Worm (Caenorhabditis elegans) whole organism, L1 larva: ENCODE results near the gene B0546.5.

Experiments
- C34B4.2 ChIP-seq: sonication (generic microtip); optimal IDR thresholded peaks from 2 replicates; lab custom pipeline; 2017; ENCODE audit warnings: mild to moderate bottlenecking, missing genetic modification characterization, missing compliant biosample characterization
- Y116A8C.19 ChIP-seq: sonication (generic microtip); optimal IDR thresholded peaks from 2 replicates; lab custom pipeline; 2016; ENCODE audit warnings: missing compliant biosample characterization, missing genetic modification characterization, borderline replicate concordance
- aha-1 ChIP-seq: fragments of 150-350 bp; optimal IDR thresholded peaks from 2 replicates; lab custom pipeline; 2014; ENCODE audit warnings: missing biosample characterization, missing genetic modification characterization
- ama-1 ChIP-seq: fragments of 150-350 bp; optimal IDR thresholded peaks from 2 replicates; lab custom pipeline; 2014
- blmp-1 ChIP-seq: fragments of 150-350 bp; optimal IDR thresholded peaks from 2 replicates; lab custom pipeline; 2014; ENCODE audit warnings: missing biosample characterization, missing genetic modification characterization
- dpl-1 ChIP-seq, 3 experiments: fragments of 150-350 bp in 2 of 3; sonication (generic microtip) in 1 of 3; optimal IDR thresholded peaks; 2 replicates each; lab custom pipeline; 2014 to 2017; ENCODE audit warnings: missing biosample characterization in 3 of 3, missing genetic modification characterization in 3 of 3, missing genetic modification reagents in 3 of 3
- efl-1 ChIP-seq, 4 experiments: fragments of 150-350 bp; optimal IDR thresholded peaks in 3 of 4; peaks in 1 of 4; 1 replicate in 1 of 4; 2 replicates in 3 of 4; lab custom pipeline; 2014; ENCODE audit warnings: missing biosample characterization in 2 of 4, missing genetic modification characterization in 2 of 4, missing genetic modification reagents in 2 of 4
- efl-3 ChIP-seq: fragments of 200-800 bp; sonication (Bioruptor generic); optimal IDR thresholded peaks from 2 replicates; lab custom pipeline; 2018; ENCODE audit warnings: mild to moderate bottlenecking, missing genetic modification characterization, missing compliant biosample characterization
- egl-13 ChIP-seq: sonication (generic microtip); optimal IDR thresholded peaks from 2 replicates; lab custom pipeline; 2016; ENCODE audit warnings: missing genotype, missing genetic modification reagents, missing genetic modification characterization, missing compliant biosample characterization
- egl-27 ChIP-seq, 2 experiments: fragments of 150-350 bp in 1 of 2; sonication (generic microtip); optimal IDR thresholded peaks; 3 replicates each; lab custom pipeline; 2017 to 2018; ENCODE audit warnings: missing biosample characterization in 2 of 2, missing genetic modification characterization in 2 of 2, missing genetic modification reagents in 2 of 2
- elt-2 ChIP-seq: sonication (generic microtip); optimal IDR thresholded peaks from 2 replicates; lab custom pipeline; 2016; ENCODE audit warnings: missing genetic modification characterization, mild to moderate bottlenecking, inconsistent platforms, missing compliant biosample characterization, missing genetic modification reagents
- fkh-10 ChIP-seq: sonication (generic microtip); optimal IDR thresholded peaks from 2 replicates; lab custom pipeline; 2017; ENCODE audit warnings: missing biosample characterization, missing genetic modification reagents, missing genetic modification characterization
- fkh-4 ChIP-seq: sonication (generic microtip); optimal IDR thresholded peaks from 2 replicates; lab custom pipeline; 2016; ENCODE audit warnings: missing compliant biosample characterization, missing genetic modification characterization, borderline replicate concordance
- fkh-8 ChIP-seq: sonication (generic microtip); optimal IDR thresholded peaks from 2 replicates; lab custom pipeline; 2016; ENCODE audit warnings: mild to moderate bottlenecking, missing genetic modification characterization, missing compliant biosample characterization
- hlh-17 ChIP-seq: fragments of 200-800 bp; sonication (Bioruptor generic); optimal IDR thresholded peaks from 2 replicates; lab custom pipeline; 2018; ENCODE audit warnings: missing genetic modification characterization, mild to moderate bottlenecking, missing compliant biosample characterization, moderate library complexity, borderline replicate concordance
- hlh-4 ChIP-seq: sonication (generic microtip); optimal IDR thresholded peaks from 2 replicates; lab custom pipeline; 2016; ENCODE audit warnings: mild to moderate bottlenecking, missing genetic modification characterization, missing compliant biosample characterization
- hpl-2 ChIP-seq: fragments of 150-350 bp; optimal IDR thresholded peaks from 2 replicates; lab custom pipeline; 2014; ENCODE audit warnings: missing biosample characterization, missing genetic modification reagents, missing genetic modification characterization
- isw-1 ChIP-seq: fragments of 200-800 bp; sonication (Bioruptor generic); IDR thresholded peaks from 2 replicates; pipeline ENCODE4 v1.3.6; 2022; ENCODE audit warnings: missing genetic modification characterization, missing compliant biosample characterization
- jun-1 ChIP-seq: fragments of 150-350 bp; optimal IDR thresholded peaks from 2 replicates; lab custom pipeline; 2014; ENCODE audit warnings: missing biosample characterization, missing genetic modification reagents, missing genetic modification characterization
- lin-13 ChIP-seq: fragments of 150-350 bp; optimal IDR thresholded peaks from 2 replicates; lab custom pipeline; 2014; ENCODE audit warnings: missing biosample characterization, missing genetic modification reagents, missing genetic modification characterization
- lin-14 ChIP-seq: fragments of 200-800 bp; sonication (Bioruptor generic); optimal IDR thresholded peaks from 2 replicates; lab custom pipeline; 2018; ENCODE audit warnings: mild to moderate bottlenecking, missing genetic modification characterization, moderate library complexity, missing compliant biosample characterization
- lin-35 ChIP-seq, 2 experiments: fragments of 150-350 bp; optimal IDR thresholded peaks; 2 replicates each; lab custom pipeline; 2014; ENCODE audit warnings: missing biosample characterization in 2 of 2, missing genetic modification characterization in 2 of 2, missing genetic modification reagents in 2 of 2
- lsy-2 ChIP-seq, 2 experiments: fragments of 150-350 bp; optimal IDR thresholded peaks; 2 replicates each; lab custom pipeline; 2014; ENCODE audit warnings: missing biosample characterization in 2 of 2, missing genetic modification characterization in 2 of 2
- mab-9 ChIP-seq: fragments of 200-800 bp; sonication (Bioruptor generic); IDR thresholded peaks from 2 replicates; pipeline ENCODE4 v1.3.6; 2022; ENCODE audit warnings: missing genetic modification reagents, missing genetic modification characterization, missing compliant biosample characterization
- mef-2 ChIP-seq: fragments of 150-350 bp; optimal IDR thresholded peaks from 2 replicates; lab custom pipeline; 2014; ENCODE audit warnings: missing biosample characterization, missing genetic modification characterization
- mep-1 ChIP-seq: fragments of 150-350 bp; optimal IDR thresholded peaks from 2 replicates; lab custom pipeline; 2014; ENCODE audit warnings: missing biosample characterization, missing genetic modification characterization
- nhr-11 ChIP-seq: fragments of 150-350 bp; optimal IDR thresholded peaks from 2 replicates; lab custom pipeline; 2014; ENCODE audit warnings: missing biosample characterization, missing genetic modification characterization
- nhr-12 ChIP-seq: sonication (generic microtip); optimal IDR thresholded peaks from 2 replicates; lab custom pipeline; 2017; ENCODE audit warnings: missing biosample characterization, missing genetic modification characterization
- nhr-19 ChIP-seq: fragments of 200-800 bp; sonication (Bioruptor generic); conservative IDR thresholded peaks from 2 replicates; pipeline ENCODE4 v1.3.6; 2022; ENCODE audit warnings: missing genetic modification characterization, missing compliant biosample characterization
- nhr-20 ChIP-seq: sonication (generic microtip); optimal IDR thresholded peaks from 2 replicates; lab custom pipeline; 2016; ENCODE audit warnings: mild to moderate bottlenecking, missing genetic modification characterization, missing compliant biosample characterization
- nhr-237 ChIP-seq: fragments of 150-350 bp; optimal IDR thresholded peaks from 2 replicates; lab custom pipeline; 2014; ENCODE audit warnings: missing biosample characterization, missing genetic modification characterization
- nhr-28 ChIP-seq: fragments of 150-350 bp; optimal IDR thresholded peaks from 2 replicates; lab custom pipeline; 2014; ENCODE audit warnings: missing biosample characterization, missing genetic modification characterization
- nhr-47 ChIP-seq: sonication (generic microtip); optimal IDR thresholded peaks from 2 replicates; lab custom pipeline; 2016; ENCODE audit warnings: mild to moderate bottlenecking, missing genetic modification characterization, moderate library complexity, missing compliant biosample characterization
- nhr-71 ChIP-seq: sonication (generic microtip); optimal IDR thresholded peaks from 2 replicates; lab custom pipeline; 2016; ENCODE audit warnings: mild to moderate bottlenecking, missing genetic modification characterization, moderate library complexity, missing compliant biosample characterization
- nhr-77 ChIP-seq: fragments of 150-350 bp; optimal IDR thresholded peaks from 2 replicates; lab custom pipeline; 2014; ENCODE audit warnings: missing biosample characterization, missing genetic modification characterization
- nhr-84 ChIP-seq: sonication (generic microtip); optimal IDR thresholded peaks from 2 replicates; lab custom pipeline; 2017; ENCODE audit warnings: missing biosample characterization, missing genetic modification characterization
- nhr-85 ChIP-seq: sonication (generic microtip); peaks from one replicate; lab custom pipeline; 2016; ENCODE audit warnings: missing genetic modification characterization, inconsistent platforms, missing compliant biosample characterization
- nhr-90 ChIP-seq: sonication (generic microtip); optimal IDR thresholded peaks from 2 replicates; lab custom pipeline; 2016; ENCODE audit warnings: mild to moderate bottlenecking, missing genetic modification characterization, missing compliant biosample characterization; ENCODE audit not compliant: poor library complexity
- rnt-1 ChIP-seq: sonication (generic microtip); optimal IDR thresholded peaks from 2 replicates; lab custom pipeline; 2016; ENCODE audit warnings: mild to moderate bottlenecking, missing genetic modification characterization, moderate library complexity, missing compliant biosample characterization
- snpc-4 ChIP-seq: fragments of 150-350 bp; optimal IDR thresholded peaks from 2 replicates; lab custom pipeline; 2014; ENCODE audit warnings: missing biosample characterization, missing genetic modification characterization
- sox-4 ChIP-seq: sonication (generic microtip); optimal IDR thresholded peaks from 2 replicates; lab custom pipeline; 2016; ENCODE audit warnings: missing genetic modification characterization, missing compliant biosample characterization
- sptf-1 ChIP-seq: fragments of 150-350 bp; optimal IDR thresholded peaks from 2 replicates; lab custom pipeline; 2014; ENCODE audit warnings: missing biosample characterization, missing genetic modification characterization
- sup-37 ChIP-seq: fragments of 200-800 bp; sonication (Bioruptor generic); optimal IDR thresholded peaks from 2 replicates; lab custom pipeline; 2018; ENCODE audit warnings: mild to moderate bottlenecking, missing genetic modification characterization, missing compliant biosample characterization
- tbx-2 ChIP-seq: sonication (generic microtip); optimal IDR thresholded peaks from 2 replicates; lab custom pipeline; 2016; ENCODE audit warnings: missing genetic modification characterization, missing compliant biosample characterization
- unc-130 ChIP-seq: fragments of 150-350 bp; optimal IDR thresholded peaks from 2 replicates; lab custom pipeline; 2017; ENCODE audit warnings: missing biosample characterization, missing genetic modification characterization, inconsistent platforms
- unc-30 ChIP-seq: sonication (generic microtip); optimal IDR thresholded peaks from 2 replicates; lab custom pipeline; 2017; ENCODE audit warnings: missing biosample characterization, missing genetic modification characterization
- unc-62 ChIP-seq: fragments of 150-350 bp; optimal IDR thresholded peaks from 2 replicates; lab custom pipeline; 2014; ENCODE audit warnings: missing biosample characterization, missing genetic modification reagents, missing genetic modification characterization
- unc-86 ChIP-seq: sonication (generic microtip); optimal IDR thresholded peaks from 2 replicates; lab custom pipeline; 2016; ENCODE audit warnings: missing genetic modification characterization, missing compliant biosample characterization
- xbp-1 ChIP-seq: sonication (generic microtip); optimal IDR thresholded peaks from 2 replicates; lab custom pipeline; 2016; ENCODE audit warnings: missing genetic modification characterization, missing compliant biosample characterization

Gene B0546.5

ce11 chrIV:3385337-3386215 is 4.3 kb downstream of the B0546.5 start, which contains the start of gene mai-2 (continued):
- peak; percentile 80 for TF ChIP-seq nhr-71 (tag; lab: Kevin White, UChicago)
- peak; percentile 49 for TF ChIP-seq mep-1 (tag; lab: Kevin White, UChicago)
- TF ChIP-seq jun-1 (tag; lab: Kevin White, UChicago) = no peak
- peak; percentile 45 for TF ChIP-seq nhr-77 (tag; lab: Kevin White, UChicago)
- peak; percentile 63 for TF ChIP-seq nhr-85
- TF ChIP-seq nhr-28 = no peak
- peak; percentile 57 for TF ChIP-seq lin-13 (GFP tag; lab: Kevin White, UChicago)
- peak; percentile 64 for TF ChIP-seq tbx-2 (tag; lab: Kevin White, UChicago)
- peak; percentile 28 for TF ChIP-seq sup-37
- TF ChIP-seq unc-30 (tag; lab: Kevin White, UChicago) = no peak
- no peak for TF ChIP-seq nhr-12 (tag; lab: Kevin White, UChicago)
- peak; percentile 65 for TF ChIP-seq xbp-1 (tag; lab: Kevin White, UChicago)
- no peak for TF ChIP-seq nhr-84 (tag; lab: Kevin White, UChicago)
- TF ChIP-seq C34B4.2 (tag; lab: Kevin White, UChicago) = no peak
- no peak for TF ChIP-seq hlh-4 (tag; lab: Kevin White, UChicago)
- no peak for TF ChIP-seq unc-62 (GFP tag; lab: Kevin White, UChicago)
- peak; percentile 14 for TF ChIP-seq elt-2 (tag; lab: Kevin White, UChicago)
- no peak for TF ChIP-seq hpl-2 (GFP tag; lab: Kevin White, UChicago)
- TF ChIP-seq lsy-2 (tag; optimal IDR thresholded peaks at IDR 0.05; lab: Kevin White, UChicago) = peak; percentile 80 to 83
- TF ChIP-seq lin-14 (GFP tag; lab: Kevin White, UChicago) = peak; percentile 60
- TF ChIP-seq nhr-90 (tag; lab: Kevin White, UChicago) = peak; percentile 41
- TF ChIP-seq egl-13 (tag; lab: Kevin White, UChicago) = no peak
- no peak for TF ChIP-seq efl-3 (GFP tag; lab: Kevin White, UChicago)
- TF ChIP-seq efl-1 (optimal IDR thresholded peaks at IDR 0.05; lab: Kevin White, UChicago) = peak; percentile 61 to 94
- peak; percentile 94 to 99 for TF ChIP-seq efl-1 (GFP tag; optimal IDR thresholded peaks at IDR 0.05 in 1 of 2; lab: Kevin White, UChicago)
- no peak for TF ChIP-seq nhr-237 (tag; lab: Kevin White, UChicago)
- peak; percentile 60 for TF ChIP-seq unc-86 (tag; lab: Kevin White, UChicago)
- TF ChIP-seq nhr-47 (tag; lab: Kevin White, UChicago) = peak; percentile 73
- TF ChIP-seq dpl-1 (GFP tag; optimal IDR thresholded peaks at IDR 0.05; lab: Kevin White, UChicago) = peak; percentile 90 to 94 (median 91)
- no peak for TF ChIP-seq hlh-17
- no peak for TF ChIP-seq sox-4 (tag; lab: Kevin White, UChicago)
- no peak for TF ChIP-seq mef-2 (tag; lab: Kevin White, UChicago)
- TF ChIP-seq Y116A8C.19 (tag; lab: Kevin White, UChicago) = no peak
- peak; percentile 77 for TF ChIP-seq unc-130
- TF ChIP-seq ama-1 (lab: Kevin White, UChicago) = no peak
- TF ChIP-seq, all 84 proteins: peak for 46

ce11 chrIV:3384593-3384992 is 5.3 kb downstream of the B0546.5 start:
- TF ChIP-seq egl-13 (tag; lab: Kevin White, UChicago) (peak; percentile 86), mef-2 (tag; lab: Kevin White, UChicago) (peak; percentile 41), fkh-8 (tag; lab: Kevin White, UChicago) (peak; percentile 94), fkh-10 (GFP tag; lab: Kevin White, UChicago) (peak; percentile 90), nhr-20 (tag; lab: Kevin White, UChicago) (peak; percentile 95), mab-9 (GFP tag; lab: Robert Waterston, UW) (peak; percentile 92), isw-1 (GFP tag; lab: Robert Waterston, UW) (peak; percentile 90), nhr-11 (tag; lab: Kevin White, UChicago) (peak; percentile 86), snpc-4 (tag; lab: Kevin White, UChicago) (peak; percentile 54), jun-1 (tag; lab: Kevin White, UChicago) (peak; percentile 87), unc-86 (tag; lab: Kevin White, UChicago) (peak; percentile 97), aha-1 (tag; lab: Kevin White, UChicago) (peak; percentile 93), egl-27 (tag; optimal IDR thresholded peaks at IDR 0.05; lab: Kevin White, UChicago) (peak in 1 of 2 experiments; percentile 55), fkh-4 (tag; lab: Kevin White, UChicago) (peak; percentile 49), sptf-1 (tag; lab: Kevin White, UChicago) (no peak), rnt-1 (peak; percentile 92), nhr-90 (tag; lab: Kevin White, UChicago) (peak; percentile 89), nhr-19 (GFP tag; lab: Robert Waterston, UW) (peak; percentile 95), ama-1 (lab: Kevin White, UChicago) (no peak), lin-35 (GFP tag; optimal IDR thresholded peaks at IDR 0.05; lab: Kevin White, UChicago) (peak; percentile 86 to 89), xbp-1 (tag; lab: Kevin White, UChicago) (peak; percentile 93), nhr-47 (tag; lab: Kevin White, UChicago) (peak; percentile 97), blmp-1 (tag; lab: Kevin White, UChicago) (peak; percentile 99)
